Worm (Caenorhabditis elegans) whole organism, mixed stage, embryonic: ENCODE results near the gene T11B7.1.

Experiments
- M03D4.4 ChIP-seq: sonication (generic microtip); optimal IDR thresholded peaks from 2 replicates; lab custom pipeline; 2017; ENCODE audit warnings: mild to moderate bottlenecking, missing genetic modification characterization, missing compliant biosample characterization
- bed-3 ChIP-seq: fragments of 200-800 bp; sonication (Bioruptor generic); optimal IDR thresholded peaks from 3 replicates; lab custom pipeline; 2018; ENCODE audit warnings: mild to moderate bottlenecking, missing genetic modification characterization, moderate library complexity, missing compliant biosample characterization
- blmp-1 ChIP-seq: fragments of 150-350 bp; optimal IDR thresholded peaks from 2 replicates; lab custom pipeline; 2014; ENCODE audit warnings: missing biosample characterization, missing genetic modification characterization
- ceh-39 ChIP-seq: fragments of 150-350 bp; optimal IDR thresholded peaks from 2 replicates; lab custom pipeline; 2014; ENCODE audit warnings: missing biosample characterization, missing genetic modification characterization
- ceh-43 ChIP-seq: fragments of 200-800 bp; sonication (Bioruptor generic); optimal IDR thresholded peaks from 2 replicates; lab custom pipeline; 2018; ENCODE audit warnings: mild to moderate bottlenecking, missing genetic modification characterization, moderate library complexity, missing compliant biosample characterization
- ceh-83 ChIP-seq: fragments of 200-800 bp; sonication (Bioruptor generic); optimal IDR thresholded peaks from 2 replicates; lab custom pipeline; 2018; ENCODE audit warnings: mild to moderate bottlenecking, missing genetic modification characterization, missing compliant biosample characterization
- ces-1 ChIP-seq: fragments of 150-350 bp; optimal IDR thresholded peaks from 2 replicates; lab custom pipeline; 2014; ENCODE audit warnings: missing biosample characterization, missing genetic modification reagents, missing genetic modification characterization
- cnd-1 ChIP-seq: fragments of 200-800 bp; sonication (Bioruptor generic); optimal IDR thresholded peaks from 2 replicates; lab custom pipeline; 2018; ENCODE audit warnings: mild to moderate bottlenecking, missing genetic modification characterization, missing compliant biosample characterization
- drap-1 ChIP-seq: fragments of 200-800 bp; sonication (Bioruptor generic); optimal IDR thresholded peaks from 3 replicates; lab custom pipeline; 2018; ENCODE audit warnings: mild to moderate bottlenecking, missing genetic modification characterization, missing compliant biosample characterization
- elt-1 ChIP-seq: sonication (generic microtip); optimal IDR thresholded peaks from 2 replicates; lab custom pipeline; 2017; ENCODE audit warnings: missing genetic modification characterization, mild to moderate bottlenecking, missing compliant biosample characterization, antibody characterized with exemption, moderate library complexity, borderline replicate concordance; ENCODE audit not compliant: insufficient read depth
- elt-3 ChIP-seq: fragments of 150-350 bp; optimal IDR thresholded peaks from 2 replicates; lab custom pipeline; 2014; ENCODE audit warnings: missing biosample characterization, missing genetic modification characterization
- flh-1 ChIP-seq: fragments of 200-800 bp; sonication (Bioruptor generic); optimal IDR thresholded peaks from 2 replicates; lab custom pipeline; 2018; ENCODE audit warnings: mild to moderate bottlenecking, missing genetic modification characterization, moderate library complexity, missing compliant biosample characterization
- ham-2 ChIP-seq: fragments of 200-800 bp; sonication (Bioruptor generic); optimal IDR thresholded peaks from 2 replicates; lab custom pipeline; 2018; ENCODE audit warnings: mild to moderate bottlenecking, missing genetic modification characterization, missing compliant biosample characterization
- lin-13 ChIP-seq: fragments of 150-350 bp; optimal IDR thresholded peaks from 2 replicates; lab custom pipeline; 2014; ENCODE audit warnings: missing biosample characterization, missing genetic modification characterization
- lin-32 ChIP-seq: fragments of 200-800 bp; sonication (Bioruptor generic); optimal IDR thresholded peaks from 2 replicates; lab custom pipeline; 2018; ENCODE audit warnings: mild to moderate bottlenecking, missing genetic modification characterization, missing compliant biosample characterization
- lsy-2 ChIP-seq: fragments of 150-350 bp; optimal IDR thresholded peaks from 2 replicates; lab custom pipeline; 2014; ENCODE audit warnings: missing biosample characterization, missing genetic modification characterization
- mab-5 ChIP-seq: fragments of 150-350 bp; optimal IDR thresholded peaks from 2 replicates; lab custom pipeline; 2014; ENCODE audit warnings: missing biosample characterization, missing genetic modification characterization
- mep-1 ChIP-seq: fragments of 150-350 bp; optimal IDR thresholded peaks from 2 replicates; lab custom pipeline; 2017; ENCODE audit warnings: missing biosample characterization, missing genetic modification reagents, missing genetic modification characterization, inconsistent platforms
- mls-2 ChIP-seq: sonication (generic microtip); optimal IDR thresholded peaks from 2 replicates; lab custom pipeline; 2016; ENCODE audit warnings: mild to moderate bottlenecking, missing genetic modification characterization, moderate library complexity, missing compliant biosample characterization
- nhr-2 ChIP-seq: fragments of 150-350 bp; optimal IDR thresholded peaks from 2 replicates; lab custom pipeline; 2014; ENCODE audit warnings: missing biosample characterization, missing genetic modification characterization
- nhr-237 ChIP-seq: fragments of 150-350 bp; optimal IDR thresholded peaks from 2 replicates; lab custom pipeline; 2014; ENCODE audit warnings: missing biosample characterization, missing genetic modification characterization
- nhr-28 ChIP-seq: fragments of 150-350 bp; optimal IDR thresholded peaks from 2 replicates; lab custom pipeline; 2014; ENCODE audit warnings: missing biosample characterization, missing genetic modification characterization
- nhr-76 ChIP-seq: sonication (generic microtip); optimal IDR thresholded peaks from 2 replicates; lab custom pipeline; 2017; ENCODE audit warnings: missing biosample characterization, missing genetic modification characterization
- pha-4 ChIP-seq: fragments of 150-350 bp; optimal IDR thresholded peaks from 2 replicates; lab custom pipeline; 2018; ENCODE audit warnings: missing biosample characterization, missing genetic modification reagents, missing genetic modification characterization
- sem-2 ChIP-seq: fragments of 200-800 bp; sonication (Bioruptor generic); optimal IDR thresholded peaks from 2 replicates; lab custom pipeline; 2018; ENCODE audit warnings: mild to moderate bottlenecking, missing genetic modification characterization, missing compliant biosample characterization
- snpc-4 ChIP-seq: fragments of 150-350 bp; optimal IDR thresholded peaks from 2 replicates; lab custom pipeline; 2014; ENCODE audit warnings: missing biosample characterization, missing genetic modification characterization
- sptf-1 ChIP-seq: sonication (generic microtip); optimal IDR thresholded peaks from 2 replicates; lab custom pipeline; 2017; ENCODE audit warnings: mild to moderate bottlenecking, missing genetic modification characterization, moderate library complexity, missing compliant biosample characterization
- tbx-8 ChIP-seq: fragments of 200-800 bp; sonication (Bioruptor generic); optimal IDR thresholded peaks from 2 replicates; lab custom pipeline; 2018; ENCODE audit warnings: mild to moderate bottlenecking, missing genetic modification characterization, moderate library complexity, missing compliant biosample characterization
- unc-120 ChIP-seq: sonication (generic microtip); optimal IDR thresholded peaks from 2 replicates; lab custom pipeline; 2017; ENCODE audit warnings: missing genetic modification characterization, missing compliant biosample characterization; ENCODE audit not compliant: poor library complexity, severe bottlenecking
- unc-39 ChIP-seq: fragments of 150-350 bp; optimal IDR thresholded peaks from 2 replicates; lab custom pipeline; 2014; ENCODE audit warnings: missing biosample characterization, missing genetic modification characterization
- unc-62 ChIP-seq: fragments of 150-350 bp; optimal IDR thresholded peaks from 2 replicates; lab custom pipeline; 2014; ENCODE audit warnings: missing biosample characterization, missing genetic modification reagents, missing genetic modification characterization
- zip-8 ChIP-seq: fragments of 150-350 bp; optimal IDR thresholded peaks from 2 replicates; lab custom pipeline; 2014; ENCODE audit warnings: missing biosample characterization, missing genetic modification characterization
- ztf-11 ChIP-seq: fragments of 150-350 bp; optimal IDR thresholded peaks from 2 replicates; lab custom pipeline; 2014; ENCODE audit warnings: missing biosample characterization, missing genetic modification characterization

Gene T11B7.1

ce11 chrIV:8872958-8873357 lies 32.4 kb downstream of the T11B7.1 start, which contains the start of gene C09G9.3:
Gene C09G9.3, minus strand, starts transcription at chrIV:8873058.
- TF ChIP-seq lin-13 (tag; lab: Kevin White, UChicago): no peak
- no peak for TF ChIP-seq M03D4.4 (tag; lab: Kevin White, UChicago)
- TF ChIP-seq pha-4 (tag; lab: Kevin White, UChicago): no peak
- no peak for TF ChIP-seq ceh-43
- TF ChIP-seq mep-1 (tag; lab: Kevin White, UChicago): no peak
- TF ChIP-seq ceh-83 (GFP tag; lab: Kevin White, UChicago): no peak
- TF ChIP-seq bed-3 (GFP tag; lab: Kevin White, UChicago): no peak
- TF ChIP-seq ces-1: no peak
- TF ChIP-seq mab-5: no peak
- TF ChIP-seq unc-39 (tag; lab: Kevin White, UChicago): no peak
- TF ChIP-seq zip-8 (tag; lab: Kevin White, UChicago): no peak
- no peak for TF ChIP-seq unc-120 (tag; lab: Kevin White, UChicago)
- TF ChIP-seq cnd-1: no peak
- no peak for TF ChIP-seq nhr-237 (tag; lab: Kevin White, UChicago)
- TF ChIP-seq nhr-76: no peak
- no peak for TF ChIP-seq elt-1 (tag; lab: Kevin White, UChicago)
- TF ChIP-seq tbx-8 (GFP tag; lab: Kevin White, UChicago): no peak

- TF ChIP-seq nhr-2 (tag; lab: Kevin White, UChicago): no peak
- TF ChIP-seq flh-1 (GFP tag; lab: Kevin White, UChicago): no peak
- no peak for TF ChIP-seq drap-1 (GFP tag; lab: Kevin White, UChicago)
- TF ChIP-seq unc-62 (GFP tag; lab: Kevin White, UChicago): no peak
- TF ChIP-seq ztf-11 (tag; lab: Kevin White, UChicago): no peak
- TF ChIP-seq unc-120 (tag; lab: Kevin White, UChicago): no peak
- TF ChIP-seq tbx-8 (GFP tag; lab: Kevin White, UChicago): no peak
- no peak for TF ChIP-seq nhr-76
- no peak for TF ChIP-seq nhr-28 (tag; lab: Kevin White, UChicago)
- no peak for TF ChIP-seq pha-4 (tag; lab: Kevin White, UChicago)
- no peak for TF ChIP-seq blmp-1 (tag; lab: Kevin White, UChicago)
- no peak for TF ChIP-seq elt-3
- TF ChIP-seq lin-32: no peak
Observed at ce11 chrIV:8873847-8874246, 33.3 kb downstream of the T11B7.1 start, which contains the start of gene hdl-2. Gene hdl-2, plus strand, starts transcription at chrIV:8874147.

ce11 chrIV:8879810-8880209 lies 39.3 kb downstream of the T11B7.1 start, which contains the start of gene npax-4:
Gene npax-4, minus strand, starts transcription at chrIV:8879910.
- TF ChIP-seq tbx-8 (GFP tag; lab: Kevin White, UChicago) (no peak), cnd-1 (no peak), lin-13 (tag; lab: Kevin White, UChicago) (no peak), lsy-2 (no peak), unc-39 (tag; lab: Kevin White, UChicago) (no peak), ztf-11 (tag; lab: Kevin White, UChicago) (no peak), nhr-28 (tag; lab: Kevin White, UChicago) (no peak), nhr-2 (tag; lab: Kevin White, UChicago) (no peak), ces-1 (no peak), flh-1 (GFP tag; lab: Kevin White, UChicago) (no peak), ceh-39 (no peak), unc-120 (tag; lab: Kevin White, UChicago) (no peak), drap-1 (GFP tag; lab: Kevin White, UChicago) (no peak), ceh-43 (no peak), nhr-237 (tag; lab: Kevin White, UChicago) (no peak), ham-2 (GFP tag; lab: Kevin White, UChicago) (no peak), sem-2 (no peak), mls-2 (tag; lab: Kevin White, UChicago) (no peak)

- no peak for TF ChIP-seq ztf-11 (tag; lab: Kevin White, UChicago)
- TF ChIP-seq nhr-76: no peak
- no peak for TF ChIP-seq nhr-2 (tag; lab: Kevin White, UChicago)
- no peak for TF ChIP-seq nhr-28 (tag; lab: Kevin White, UChicago)
- TF ChIP-seq mab-5: no peak
- TF ChIP-seq ces-1: no peak
- no peak for TF ChIP-seq ceh-43
- no peak for TF ChIP-seq sptf-1 (tag; lab: Kevin White, UChicago)
- TF ChIP-seq snpc-4 (tag; lab: Kevin White, UChicago): no peak
- no peak for TF ChIP-seq drap-1 (GFP tag; lab: Kevin White, UChicago)
- TF ChIP-seq M03D4.4 (tag; lab: Kevin White, UChicago): no peak
- no peak for TF ChIP-seq flh-1 (GFP tag; lab: Kevin White, UChicago)
- no peak for TF ChIP-seq blmp-1 (tag; lab: Kevin White, UChicago)
- no peak for TF ChIP-seq ceh-83 (GFP tag; lab: Kevin White, UChicago)
- no peak for TF ChIP-seq bed-3 (GFP tag; lab: Kevin White, UChicago)
- TF ChIP-seq lin-32: no peak
- TF ChIP-seq pha-4 (tag; lab: Kevin White, UChicago): no peak
- TF ChIP-seq tbx-8 (GFP tag; lab: Kevin White, UChicago): no peak
- TF ChIP-seq zip-8 (tag; lab: Kevin White, UChicago): no peak
- TF ChIP-seq nhr-237 (tag; lab: Kevin White, UChicago): no peak
- TF ChIP-seq, all 35 proteins: peak for 0
Observed at ce11 chrIV:8881181-8881580, 40.7 kb downstream of the T11B7.1 start, which contains the start of gene C09G9.8. Gene C09G9.8, plus strand, starts transcription at chrIV:8881481.
